Fruit fly (Drosophila melanogaster) whole organism, embryonic: Measurements from ENCODE around the gene awd.

ENCODE experiments used
- Asciz ChIP-seq: fragments of 200-800 bp; sonication (Bioruptor generic); optimal IDR thresholded peaks from 2 replicates; lab custom pipeline; 2017; ENCODE audit warnings: missing biosample characterization, mild to moderate bottlenecking, missing genetic modification characterization, missing genetic modification reagents
- CG10543 ChIP-seq: fragments of 200-800 bp; sonication (Bioruptor generic); optimal IDR thresholded peaks from 3 replicates; lab custom pipeline; 2017; ENCODE audit warnings: missing biosample characterization, mild to moderate bottlenecking, missing genetic modification characterization, moderate library complexity
- CG11504 ChIP-seq: fragments of 200-800 bp; sonication (Bioruptor generic); optimal IDR thresholded peaks from 3 replicates; lab custom pipeline; 2019; ENCODE audit warnings: missing biosample characterization, mild to moderate bottlenecking, missing genetic modification characterization, moderate library complexity
- CG13775 ChIP-seq: fragments of 200-800 bp; sonication (Bioruptor generic); optimal IDR thresholded peaks from 3 replicates; lab custom pipeline; 2017; ENCODE audit warnings: missing biosample characterization, mild to moderate bottlenecking, missing genetic modification characterization
- CG13894 ChIP-seq: fragments of 200-800 bp; sonication (Bioruptor generic); optimal IDR thresholded peaks from 3 replicates; lab custom pipeline; 2018; ENCODE audit warnings: missing biosample characterization, mild to moderate bottlenecking, missing genetic modification characterization, moderate library complexity
- CG14710 ChIP-seq: fragments of 200-800 bp; sonication (Bioruptor generic); optimal IDR thresholded peaks from 3 replicates; lab custom pipeline; 2019; ENCODE audit warnings: missing biosample characterization, mild to moderate bottlenecking, missing genetic modification characterization, moderate library complexity
- CG16813 ChIP-seq: fragments of 200-800 bp; sonication (Bioruptor generic); IDR thresholded peaks from 3 replicates; pipeline ENCODE4 v1.3.6; 2022; ENCODE audit warnings: missing biosample characterization, missing genetic modification characterization; ENCODE audit not compliant: partially characterized antibody
- CG16815 ChIP-seq: fragments of 200-800 bp; sonication (Bioruptor generic); optimal IDR thresholded peaks from 3 replicates; lab custom pipeline; 2017; ENCODE audit warnings: missing biosample characterization, mild to moderate bottlenecking, missing genetic modification characterization
- CG17912 ChIP-seq: fragments of 200-800 bp; sonication (Bioruptor generic); optimal IDR thresholded peaks from 2 replicates; lab custom pipeline; 2018; ENCODE audit warnings: missing biosample characterization, mild to moderate bottlenecking, missing genetic modification characterization
- CG1832 ChIP-seq: fragments of 200-800 bp; sonication (Bioruptor generic); optimal IDR thresholded peaks from 2 replicates; lab custom pipeline; 2017; ENCODE audit warnings: missing biosample characterization, mild to moderate bottlenecking, missing genetic modification characterization, inconsistent platforms
- CG2199 ChIP-seq: fragments of 200-800 bp; sonication (Bioruptor generic); IDR thresholded peaks from 3 replicates; pipeline ENCODE4 v1.3.6; 2022; ENCODE audit warnings: missing biosample characterization, missing genetic modification characterization
- CG2202 ChIP-seq: fragments of 200-800 bp; sonication (Bioruptor generic); optimal IDR thresholded peaks from 2 replicates; lab custom pipeline; 2018; ENCODE audit warnings: missing biosample characterization, mild to moderate bottlenecking, missing genetic modification characterization
- CG30020 ChIP-seq: fragments of 200-800 bp; optimal IDR thresholded peaks from 2 replicates; lab custom pipeline; 2019; ENCODE audit warnings: missing biosample characterization, mild to moderate bottlenecking, missing genetic modification characterization, moderate library complexity
- CG3163 ChIP-seq: fragments of 200-800 bp; sonication (Bioruptor generic); optimal IDR thresholded peaks from 3 replicates; lab custom pipeline; 2016; ENCODE audit warnings: missing biosample characterization, missing genetic modification characterization
- CG8478 ChIP-seq: fragments of >200 bp; optimal IDR thresholded peaks from 2 replicates; lab custom pipeline; 2018
- CG9932 ChIP-seq: fragments of 200-800 bp; sonication (Bioruptor generic); IDR thresholded peaks from 2 replicates; pipeline ENCODE4 v1.3.6; 2022; ENCODE audit warnings: missing biosample characterization, missing genetic modification characterization
- CrebB ChIP-seq: fragments of 200-800 bp; sonication (Bioruptor generic); optimal IDR thresholded peaks from 3 replicates; lab custom pipeline; 2018; ENCODE audit warnings: missing biosample characterization, mild to moderate bottlenecking, missing genetic modification characterization
- D19A ChIP-seq: fragments of 200-800 bp; optimal IDR thresholded peaks from 3 replicates; lab custom pipeline; 2019; ENCODE audit warnings: missing biosample characterization, mild to moderate bottlenecking, missing genetic modification characterization, moderate library complexity
- Dad ChIP-seq: fragments of 200-800 bp; sonication (Bioruptor generic); optimal IDR thresholded peaks from 3 replicates; lab custom pipeline; 2016; ENCODE audit warnings: missing biosample characterization, missing genetic modification characterization
- Doc2 ChIP-seq: fragments of 200-800 bp; sonication (Bioruptor generic); IDR thresholded peaks from 2 replicates; pipeline ENCODE4 v1.3.6; 2022; ENCODE audit warnings: missing biosample characterization, missing genetic modification characterization
- Gsc ChIP-seq: fragments of 200-800 bp; sonication (Bioruptor generic); IDR thresholded peaks from 2 replicates; pipeline ENCODE4 v1.3.6; 2022; ENCODE audit warnings: missing biosample characterization, missing genetic modification characterization
- HLH54F ChIP-seq: fragments of 200-800 bp; sonication (Bioruptor generic); optimal IDR thresholded peaks from 3 replicates; lab custom pipeline; 2016; ENCODE audit warnings: missing biosample characterization, missing genetic modification characterization
- Hr78 ChIP-seq, 2 experiments: fragments of 200-800 bp in 1 of 2; fragments of >200 bp in 1 of 2; sonication (Bioruptor generic) in 1 of 2; optimal IDR thresholded peaks; 2 replicates each; lab custom pipeline; 2017 to 2019; ENCODE audit warnings: missing biosample characterization in 2 of 2, missing genetic modification characterization in 2 of 2, mild to moderate bottlenecking in 1 of 2, moderate library complexity in 1 of 2
- Mad ChIP-seq: fragments of 200-800 bp; sonication (Bioruptor generic); optimal IDR thresholded peaks from 2 replicates; lab custom pipeline; 2016; ENCODE audit warnings: missing biosample characterization, missing genetic modification characterization
- Mrtf ChIP-seq: fragments of 200-800 bp; sonication (Bioruptor generic); IDR thresholded peaks from 3 replicates; pipeline ENCODE4 v1.3.6; 2022; ENCODE audit warnings: missing biosample characterization, missing genetic modification characterization
- Poxn ChIP-seq: fragments of 200-800 bp; sonication (Bioruptor generic); IDR thresholded peaks from 2 replicates; pipeline ENCODE4 v1.3.6; 2022; ENCODE audit warnings: missing biosample characterization, missing genetic modification characterization
- Sin3A ChIP-seq: fragments of >200 bp; optimal IDR thresholded peaks from 2 replicates; lab custom pipeline; 2018
- ab ChIP-seq: fragments of 200-800 bp; sonication (Bioruptor generic); optimal IDR thresholded peaks from 2 replicates; lab custom pipeline; 2016; ENCODE audit warnings: missing biosample characterization, missing genetic modification characterization
- bab2 ChIP-seq: fragments of 200-800 bp; sonication (Bioruptor generic); optimal IDR thresholded peaks from 2 replicates; lab custom pipeline; 2016; ENCODE audit warnings: missing biosample characterization, missing genetic modification characterization
- bbx ChIP-seq: fragments of 200-800 bp; sonication (Bioruptor generic); IDR thresholded peaks from 2 replicates; pipeline ENCODE4 v1.3.6; 2022; ENCODE audit warnings: missing biosample characterization, missing genetic modification characterization; ENCODE audit not compliant: partially characterized antibody
- bigmax ChIP-seq: fragments of 200-800 bp; sonication (Bioruptor generic); optimal IDR thresholded peaks from 2 replicates; lab custom pipeline; 2018; ENCODE audit warnings: missing biosample characterization, mild to moderate bottlenecking, missing genetic modification characterization
- dan ChIP-seq: fragments of 200-800 bp; sonication (Bioruptor generic); IDR thresholded peaks from 2 replicates; pipeline ENCODE4 v1.3.6; 2022; ENCODE audit warnings: missing biosample characterization, missing genetic modification characterization
- fd96Cb ChIP-seq: fragments of 200-800 bp; sonication (Bioruptor generic); optimal IDR thresholded peaks from 2 replicates; lab custom pipeline; 2018; ENCODE audit warnings: missing biosample characterization, mild to moderate bottlenecking, missing genetic modification characterization, moderate library complexity
- ham ChIP-seq: fragments of 200-800 bp; sonication (Bioruptor generic); IDR thresholded peaks from 2 replicates; pipeline ENCODE4 v1.3.6; 2022; ENCODE audit warnings: missing biosample characterization, missing genetic modification characterization
- hkb ChIP-seq, 2 experiments: fragments of 200-800 bp in 1 of 2; fragments of >200 bp in 1 of 2; sonication (Bioruptor generic) in 1 of 2; IDR thresholded peaks in 1 of 2; optimal IDR thresholded peaks in 1 of 2; 2 replicates each; pipeline versions ENCODE4 v1.3.6 to Lab custom; 2017 to 2022; ENCODE audit warnings: missing biosample characterization in 1 of 2, missing genetic modification characterization in 1 of 2
- klu ChIP-seq: fragments of 200-800 bp; sonication (Bioruptor generic); IDR thresholded peaks from 2 replicates; pipeline ENCODE4 v1.3.6; 2022; ENCODE audit warnings: missing biosample characterization, missing genetic modification characterization
- lab ChIP-seq: fragments of 200-800 bp; sonication (Bioruptor generic); optimal IDR thresholded peaks from 3 replicates; lab custom pipeline; 2017; ENCODE audit warnings: missing biosample characterization, missing genetic modification characterization, mild to moderate bottlenecking, moderate library complexity, missing genetic modification reagents
- lov ChIP-seq, 2 experiments: fragments of 200-800 bp in 1 of 2; fragments of >200 bp in 1 of 2; sonication (Bioruptor generic) in 1 of 2; IDR thresholded peaks in 1 of 2; optimal IDR thresholded peaks in 1 of 2; 2 replicates in 1 of 2; 3 replicates in 1 of 2; pipeline versions ENCODE4 v1.3.6 to Lab custom; 2017 to 2022; ENCODE audit warnings: missing biosample characterization in 1 of 2, missing genetic modification characterization in 1 of 2
- luna ChIP-seq: fragments of 200-800 bp; sonication (Bioruptor generic); optimal IDR thresholded peaks from 2 replicates; lab custom pipeline; 2016; ENCODE audit warnings: missing biosample characterization, missing genetic modification characterization
- maf-S ChIP-seq: fragments of 200-800 bp; sonication (Bioruptor generic); optimal IDR thresholded peaks from 2 replicates; lab custom pipeline; 2016; ENCODE audit warnings: missing biosample characterization, missing genetic modification characterization
- nerfin-2 ChIP-seq: fragments of 200-800 bp; sonication (Bioruptor generic); IDR thresholded peaks from 2 replicates; pipeline ENCODE4 v1.3.6; 2022; ENCODE audit warnings: missing biosample characterization, missing genetic modification characterization; ENCODE audit not compliant: partially characterized antibody
- odd ChIP-seq: fragments of 200-800 bp; sonication (Bioruptor generic); optimal IDR thresholded peaks from 2 replicates; lab custom pipeline; 2017; ENCODE audit warnings: missing biosample characterization, mild to moderate bottlenecking, missing genetic modification characterization
- pzg ChIP-seq: fragments of 200-800 bp; sonication (Bioruptor generic); optimal IDR thresholded peaks from 3 replicates; lab custom pipeline; 2018; ENCODE audit warnings: missing biosample characterization, mild to moderate bottlenecking, missing genetic modification characterization, moderate library complexity
- sc ChIP-seq, 3 experiments: fragments of >200 bp in 2 of 3; fragments of 200-800 bp in 1 of 3; sonication (Bioruptor generic) in 1 of 3; optimal IDR thresholded peaks; 2 replicates in 2 of 3; 3 replicates in 1 of 3; lab custom pipeline; 2017; ENCODE audit warnings: mild to moderate bottlenecking in 1 of 3, missing biosample characterization in 1 of 3, missing genetic modification characterization in 1 of 3, missing genetic modification reagents in 1 of 3
- slbo ChIP-seq: fragments of 200-800 bp; sonication (Bioruptor generic); IDR thresholded peaks from 2 replicates; pipeline ENCODE4 v1.3.6; 2022; ENCODE audit warnings: missing biosample characterization, missing genetic modification characterization
- sug ChIP-seq: fragments of 200-800 bp; optimal IDR thresholded peaks from 2 replicates; lab custom pipeline; 2019; ENCODE audit warnings: missing biosample characterization, mild to moderate bottlenecking, missing genetic modification characterization, moderate library complexity
- tll ChIP-seq, 2 experiments: fragments of 200-800 bp in 1 of 2; fragments of >200 bp in 1 of 2; sonication (Bioruptor generic) in 1 of 2; optimal IDR thresholded peaks; 2 replicates each; lab custom pipeline; 2017 to 2019; ENCODE audit warnings: missing biosample characterization in 2 of 2, missing genetic modification characterization in 2 of 2, mild to moderate bottlenecking in 1 of 2, moderate library complexity in 1 of 2
- toy ChIP-seq: fragments of 200-800 bp; sonication (Bioruptor generic); IDR thresholded peaks from 2 replicates; pipeline ENCODE4 v1.3.6; 2022; ENCODE audit warnings: missing biosample characterization, missing genetic modification characterization
- twi ChIP-seq: fragments of 200-800 bp; optimal IDR thresholded peaks from 2 replicates; lab custom pipeline; 2019; ENCODE audit warnings: missing biosample characterization, mild to moderate bottlenecking, missing genetic modification characterization, moderate library complexity

The awd gene

DNA sequence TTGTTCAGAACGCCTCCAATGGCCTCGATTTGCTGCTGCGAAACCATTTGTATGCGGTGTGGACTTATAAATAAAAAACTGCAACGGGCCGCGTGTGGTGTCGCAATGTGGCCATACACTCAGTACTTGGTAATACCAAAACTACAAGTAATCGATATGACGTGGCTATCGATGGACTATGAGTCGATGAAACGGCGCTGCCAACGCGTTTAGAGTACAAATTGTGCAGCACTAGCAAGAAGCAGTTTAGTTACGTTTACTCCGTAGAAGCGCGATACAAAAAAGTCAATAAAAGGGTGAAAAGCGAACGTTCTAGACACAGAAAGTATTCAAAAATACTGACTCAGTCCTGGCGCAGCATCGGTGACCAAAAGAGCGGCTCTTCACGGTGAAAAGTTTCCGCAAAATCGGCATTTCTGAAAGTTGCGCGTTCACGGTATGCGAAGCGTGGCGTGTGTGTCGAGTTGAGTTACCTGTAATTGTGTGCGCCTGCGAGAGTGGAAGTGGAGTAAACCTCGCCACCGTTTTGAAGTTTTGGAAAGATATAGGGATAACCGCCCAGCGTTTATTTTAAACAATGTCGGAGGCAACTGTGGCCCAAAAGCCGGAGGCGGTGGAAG lies 1.7 kb upstream of the awd start, which contains the start of the genes nero and CG1910 (continued):
- TF ChIP-seq Sin3A (lab: Kevin White, UChicago) (peak; percentile 76), nerfin-2 (GFP tag; lab: Robert Waterston, UW) (no peak), luna (GFP tag; lab: Kevin White, UChicago) (no peak), CG30020 (tag; lab: Kevin White, UChicago) (no peak), dan (GFP tag; lab: Robert Waterston, UW) (no peak), CrebB (tag; lab: Kevin White, UChicago) (no peak), ham (no peak), twi (tag; lab: Kevin White, UChicago) (no peak), klu (GFP tag; lab: Robert Waterston, UW) (no peak), Hr78 (GFP tag; optimal IDR thresholded peaks at IDR 0.05; lab: Kevin White, UChicago) (no peak), CG8478 (lab: Kevin White, UChicago) (no peak), sc (optimal IDR thresholded peaks at IDR 0.05; lab: Kevin White, UChicago) (no peak), sc (GFP tag; optimal IDR thresholded peaks at IDR 0.05; lab: Kevin White, UChicago) (no peak), CG13894 (tag; lab: Kevin White, UChicago) (peak; percentile 8), Dad (GFP tag; lab: Kevin White, UChicago) (no peak), tll (GFP tag; optimal IDR thresholded peaks at IDR 0.05; lab: Kevin White, UChicago) (peak in 1 of 2 experiments; percentile 30), slbo (GFP tag; lab: Robert Waterston, UW) (no peak), CG14710 (peak; percentile 43), CG1832 (no peak), bbx (no peak), CG3163 (no peak), pzg (GFP tag; lab: Kevin White, UChicago) (peak; percentile 95), Mad (GFP tag; lab: Kevin White, UChicago) (no peak), CG10543 (GFP tag; lab: Kevin White, UChicago) (peak; percentile 21), CG13775 (no peak), Mrtf (GFP tag; lab: Robert Waterston, UW) (no peak), CG11504 (tag; lab: Kevin White, UChicago) (no peak), CG9932 (no peak), bab2 (GFP tag; lab: Kevin White, UChicago) (no peak), lab (no peak), CG2202 (no peak), Asciz (GFP tag; lab: Kevin White, UChicago) (no peak), ab (GFP tag; lab: Kevin White, UChicago) (no peak), Gsc (no peak), CG2199 (GFP tag; lab: Robert Waterston, UW) (no peak), odd (GFP tag; lab: Kevin White, UChicago) (no peak), fd96Cb (no peak), HLH54F (GFP tag; lab: Kevin White, UChicago) (no peak), CG17912 (GFP tag; lab: Kevin White, UChicago) (no peak), D19A (tag; lab: Kevin White, UChicago) (no peak), Doc2 (GFP tag; lab: Robert Waterston, UW) (no peak), lov (optimal IDR thresholded peaks at IDR 0.05; lab: Kevin White, UChicago) (no peak), lov (GFP tag; IDR thresholded peaks at IDR 0.05; lab: Robert Waterston, UW) (no peak), hkb (optimal IDR thresholded peaks at IDR 0.05; lab: Kevin White, UChicago) (peak; percentile 30), hkb (GFP tag; IDR thresholded peaks at IDR 0.05; lab: Robert Waterston, UW) (no peak), bigmax (peak; percentile 60), CG16815 (GFP tag; lab: Kevin White, UChicago) (no peak), sug (tag; lab: Kevin White, UChicago) (peak; percentile 53), toy (GFP tag; lab: Robert Waterston, UW) (no peak), maf-S (GFP tag; lab: Kevin White, UChicago) (peak; percentile 33), Poxn (no peak), CG16813 (no peak)
